Worm (Caenorhabditis elegans) whole organism, L3 larva: ENCODE measurements around the gene math-34.
A peak's percentile ranks its signal among the peaks of the same experiment; 100 is the strongest.
"Not testable (repeated sequence)": the region's sequence is repeated elsewhere in the genome, so short reads cannot be mapped to it uniquely, and the experiment has no call there.

Experiments
- R02D3.7 ChIP-seq: fragments of 150-350 bp; optimal IDR thresholded peaks from 2 replicates; lab custom pipeline; 2014; ENCODE audit warnings: missing biosample characterization, missing genetic modification characterization
- ama-1 ChIP-seq: fragments of 150-350 bp; optimal IDR thresholded peaks from 2 replicates; lab custom pipeline; 2018
- ceh-82 ChIP-seq: fragments of 150-350 bp; optimal IDR thresholded peaks from 2 replicates; lab custom pipeline; 2014; ENCODE audit warnings: missing biosample characterization, missing genetic modification characterization
- daf-12 ChIP-seq: fragments of 150-350 bp; optimal IDR thresholded peaks from 2 replicates; lab custom pipeline; 2014; ENCODE audit warnings: missing biosample characterization, missing genetic modification reagents, missing genetic modification characterization
- egl-27 ChIP-seq: sonication (generic microtip); optimal IDR thresholded peaks from 4 replicates; lab custom pipeline; 2017; ENCODE audit warnings: missing biosample characterization, missing genetic modification reagents, missing genetic modification characterization
- egl-5 ChIP-seq: fragments of 150-350 bp; optimal IDR thresholded peaks from 2 replicates; lab custom pipeline; 2017; ENCODE audit warnings: missing biosample characterization, missing genetic modification reagents, missing genetic modification characterization, inconsistent platforms
- elt-2 ChIP-seq: sonication (generic microtip); optimal IDR thresholded peaks from 2 replicates; lab custom pipeline; 2016; ENCODE audit warnings: missing genetic modification reagents, mild to moderate bottlenecking, missing genetic modification characterization, missing compliant biosample characterization
- elt-3 ChIP-seq, 3 experiments: fragments of 150-350 bp in 1 of 3; sonication (generic microtip) in 2 of 3; optimal IDR thresholded peaks; 2 replicates in 2 of 3; 4 replicates in 1 of 3; lab custom pipeline; 2014 to 2017; ENCODE audit warnings: missing biosample characterization in 3 of 3, missing genetic modification characterization in 3 of 3
- fkh-10 ChIP-seq: sonication (generic microtip); optimal IDR thresholded peaks from 2 replicates; lab custom pipeline; 2017; ENCODE audit warnings: missing biosample characterization, missing genetic modification reagents, missing genetic modification characterization
- fos-1 ChIP-seq: fragments of 150-350 bp; optimal IDR thresholded peaks from 2 replicates; lab custom pipeline; 2014; ENCODE audit warnings: missing biosample characterization, missing genetic modification characterization
- jun-1 ChIP-seq: fragments of 150-350 bp; optimal IDR thresholded peaks from 2 replicates; lab custom pipeline; 2014; ENCODE audit warnings: missing biosample characterization, missing genetic modification reagents, missing genetic modification characterization
- lin-39 ChIP-seq: fragments of 150-350 bp; optimal IDR thresholded peaks from 2 replicates; lab custom pipeline; 2018; ENCODE audit warnings: missing biosample characterization, missing genetic modification reagents, missing genetic modification characterization
- lsy-12 ChIP-seq: sonication (generic microtip); optimal IDR thresholded peaks from 2 replicates; lab custom pipeline; 2016; ENCODE audit warnings: mild to moderate bottlenecking, missing genetic modification characterization, missing compliant biosample characterization
- mml-1 ChIP-seq: fragments of 150-350 bp; sonication (generic microtip); optimal IDR thresholded peaks from 3 replicates; lab custom pipeline; 2014; ENCODE audit warnings: missing biosample characterization, missing genetic modification characterization
- nhr-11 ChIP-seq: fragments of 150-350 bp; optimal IDR thresholded peaks from 2 replicates; lab custom pipeline; 2014; ENCODE audit warnings: missing biosample characterization, missing genetic modification characterization
- nhr-237 ChIP-seq: fragments of 150-350 bp; optimal IDR thresholded peaks from 2 replicates; lab custom pipeline; 2014; ENCODE audit warnings: missing biosample characterization, missing genetic modification characterization
- nhr-28 ChIP-seq: fragments of 150-350 bp; optimal IDR thresholded peaks from 2 replicates; lab custom pipeline; 2014; ENCODE audit warnings: missing biosample characterization, missing genetic modification characterization
- nhr-77 ChIP-seq: fragments of 150-350 bp; optimal IDR thresholded peaks from 2 replicates; lab custom pipeline; 2014; ENCODE audit warnings: missing biosample characterization, missing genetic modification characterization
- pha-4 ChIP-seq: fragments of 150-350 bp; optimal IDR thresholded peaks from 2 replicates; lab custom pipeline; 2014; ENCODE audit warnings: missing biosample characterization, missing genetic modification reagents, missing genetic modification characterization
- pqm-1 ChIP-seq: fragments of 150-350 bp; optimal IDR thresholded peaks from 2 replicates; lab custom pipeline; 2017; ENCODE audit warnings: missing biosample characterization, missing genetic modification characterization, inconsistent platforms
- sea-2 ChIP-seq: fragments of 150-350 bp; sonication (generic microtip); optimal IDR thresholded peaks from 4 replicates; lab custom pipeline; 2014; ENCODE audit warnings: missing biosample characterization, missing genetic modification reagents, missing genetic modification characterization
- snpc-4 ChIP-seq: fragments of 150-350 bp; optimal IDR thresholded peaks from 2 replicates; lab custom pipeline; 2014; ENCODE audit warnings: missing biosample characterization, missing genetic modification characterization
- tbx-2 ChIP-seq: sonication (generic microtip); optimal IDR thresholded peaks from 2 replicates; lab custom pipeline; 2016; ENCODE audit warnings: mild to moderate bottlenecking, missing genetic modification characterization, missing compliant biosample characterization
- ztf-11 ChIP-seq: fragments of 150-350 bp; optimal IDR thresholded peaks from 2 replicates; lab custom pipeline; 2014; ENCODE audit warnings: missing biosample characterization, missing genetic modification characterization
- ztf-4 ChIP-seq: fragments of 150-350 bp; optimal IDR thresholded peaks from 2 replicates; lab custom pipeline; 2014; ENCODE audit warnings: missing biosample characterization, missing genetic modification characterization

Gene math-34

DNA sequence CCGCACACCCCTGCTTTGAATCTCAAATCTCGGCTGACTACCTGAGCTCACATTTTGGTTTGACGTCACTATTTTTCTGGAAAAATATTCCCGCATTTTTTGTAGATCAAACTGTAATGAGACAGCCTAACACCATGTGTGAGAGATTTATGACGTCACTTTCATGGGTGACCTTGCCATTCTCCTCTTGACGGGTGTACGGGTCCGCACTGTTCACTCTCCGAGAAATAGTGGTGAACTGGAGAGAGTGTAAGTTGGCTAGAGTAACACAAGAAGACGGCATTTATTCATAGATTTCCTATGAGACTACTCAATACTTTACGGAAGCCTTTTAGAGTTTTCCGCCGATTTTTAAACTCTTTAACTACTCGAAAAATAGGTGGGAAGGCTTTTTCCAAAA lies 26.0 kb downstream of the math-34 start, which contains the start of gene K02E7.7:
TSS of gene K02E7.7 (plus strand) at position 301 of the 400 bp plus-strand sequence.
- TF ChIP-seq R02D3.7 (tag; lab: Kevin White, UChicago); sea-2 (GFP tag; lab: Kevin White, UChicago); nhr-11 (tag; lab: Kevin White, UChicago): not testable (repeated sequence)

- TF ChIP-seq pha-4 (tag; lab: Kevin White, UChicago) (peak; percentile 46), tbx-2 (tag; lab: Kevin White, UChicago) (no peak), elt-2 (tag; lab: Kevin White, UChicago) (peak; percentile 97), egl-27 (no peak), jun-1 (tag; lab: Kevin White, UChicago) (peak; percentile 44), pqm-1 (peak; percentile 85)
Observed at ce11 chrII:1056844-1057243, 28.1 kb downstream of the math-34 start.

DNA sequence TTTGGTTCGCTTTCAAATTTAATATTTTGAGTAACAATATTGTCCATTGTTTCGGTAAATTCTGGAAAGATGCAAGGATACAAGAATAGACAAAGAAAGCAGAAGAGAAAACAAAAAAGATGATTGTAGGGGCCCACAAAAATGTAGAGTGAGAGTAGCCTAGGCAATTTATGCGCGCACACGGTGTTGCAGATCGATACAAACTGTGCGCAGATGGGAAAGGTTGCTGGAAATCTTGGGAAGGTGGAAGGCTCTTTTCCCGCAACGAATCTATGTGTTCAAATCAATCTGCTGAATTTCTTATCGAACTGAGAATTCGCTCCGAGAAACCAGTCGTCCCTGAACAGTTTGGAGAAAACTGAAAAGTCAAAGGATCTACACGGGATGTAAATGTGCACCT lies 31.9 kb downstream of the math-34 start, which contains the start of gene btb-10:
TSS of gene btb-10 (minus strand) at position 101 of the 400 bp plus-strand sequence.
- not testable (repeated sequence) for TF ChIP-seq mml-1 (tag; lab: Kevin White, UChicago); fkh-10 (GFP tag; lab: Kevin White, UChicago); ztf-4 (tag; lab: Kevin White, UChicago)

DNA sequence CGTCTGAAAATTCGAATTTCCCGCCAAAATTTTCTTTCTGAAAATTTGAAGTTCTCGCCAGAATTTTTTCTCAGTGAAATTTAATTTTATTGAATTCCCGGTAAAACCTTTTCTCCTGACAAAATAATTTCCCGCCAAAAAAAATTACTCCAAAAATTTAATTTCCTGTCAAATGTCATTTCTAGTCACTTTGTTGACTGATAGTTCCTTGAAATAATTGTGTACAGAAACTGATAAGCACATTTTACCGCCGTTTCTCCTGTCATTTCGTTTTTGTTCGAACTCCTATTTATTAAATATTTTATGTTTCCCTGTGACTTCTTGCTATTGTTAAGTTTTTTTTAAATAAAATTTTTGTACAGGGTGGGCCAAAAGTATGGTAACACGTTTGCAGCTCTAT lies 35.2 kb downstream of the math-34 start:
- TF ChIP-seq fos-1, result no peak
- peak; percentile 52 for TF ChIP-seq elt-2 (tag; lab: Kevin White, UChicago)

DNA sequence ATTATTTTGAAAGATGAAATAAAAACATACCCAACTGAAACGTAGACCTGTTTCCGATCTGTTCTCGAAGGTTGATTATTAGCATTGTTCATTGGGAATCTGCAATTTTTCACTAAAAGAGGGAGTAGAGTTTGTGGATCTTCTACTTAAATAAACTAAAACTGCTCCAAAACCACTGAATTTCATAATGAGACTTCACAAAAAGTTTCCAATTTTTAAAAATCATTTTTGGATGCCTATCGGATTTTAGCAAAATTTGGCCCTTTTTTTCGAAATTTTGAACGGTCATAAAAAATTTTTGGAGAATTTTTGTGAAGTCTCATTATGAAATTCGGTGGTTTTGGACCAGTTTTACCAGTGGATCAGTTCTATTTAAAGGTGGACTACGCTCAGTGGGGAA lies 38.1 kb downstream of the math-34 start, which contains the start of gene K02E7.10:
TSS of gene K02E7.10 (minus strand) at position 101 of the 400 bp plus-strand sequence.
- TF ChIP-seq nhr-28 (tag; lab: Kevin White, UChicago) (no peak), nhr-77 (tag; lab: Kevin White, UChicago) (no peak)

- no peak for TF ChIP-seq tbx-2 (tag; lab: Kevin White, UChicago)
- TF ChIP-seq snpc-4, result no peak
- TF ChIP-seq lsy-12 (tag; lab: Kevin White, UChicago), result no peak
- no peak for TF ChIP-seq fkh-10 (GFP tag; lab: Kevin White, UChicago)
- no peak for TF ChIP-seq daf-12 (tag; lab: Kevin White, UChicago)
- no peak for TF ChIP-seq egl-5 (tag; lab: Kevin White, UChicago)
Observed at ce11 chrII:1070875-1071274, 42.1 kb downstream of the math-34 start, which contains the start of gene K02E7.12. Gene K02E7.12, plus strand, starts transcription at chrII:1071175.

- TF ChIP-seq ama-1 (lab: Kevin White, UChicago) (no peak), nhr-237 (tag; lab: Kevin White, UChicago) (no peak), ceh-82 (no peak), snpc-4 (no peak), ztf-11 (tag; lab: Kevin White, UChicago) (no peak), elt-3 (tag; optimal IDR thresholded peaks at IDR 0.05; lab: Kevin White, UChicago) (no peak)
Observed at ce11 chrII:1071432-1071831, 42.7 kb downstream of the math-34 start.

- TF ChIP-seq sea-2 (GFP tag; lab: Kevin White, UChicago) (no peak), lin-39 (tag; lab: Kevin White, UChicago) (no peak), nhr-237 (tag; lab: Kevin White, UChicago) (no peak)
Observed at ce11 chrII:1072106-1072505, 43.3 kb downstream of the math-34 start, which contains the start of gene K02E7.4. Gene K02E7.4, plus strand, starts transcription at chrII:1072406.

- TF ChIP-seq nhr-237 (tag; lab: Kevin White, UChicago), result no peak
- no peak for TF ChIP-seq ztf-4 (tag; lab: Kevin White, UChicago)
Observed at ce11 chrII:1075424-1075823, 46.7 kb downstream of the math-34 start, which contains the start of gene K02E7.11. Gene K02E7.11, minus strand, starts transcription at chrII:1075524.
